Fruit fly (Drosophila melanogaster) whole organism, embryonic: ENCODE data around the gene Pss.

Experiments used
- Awh ChIP-seq: fragments of 200-800 bp; sonication (Bioruptor generic); IDR thresholded peaks from 2 replicates; pipeline ENCODE4, ENCODE4 v1.3.6; 2022; ENCODE audit warnings: missing biosample characterization, missing genetic modification characterization
- Bdp1 ChIP-seq: fragments of 200-800 bp; sonication (Bioruptor generic); optimal IDR thresholded peaks from 3 replicates; lab custom pipeline; 2016; ENCODE audit warnings: missing biosample characterization, missing genetic modification characterization
- CG10321 ChIP-seq: fragments of 200-800 bp; sonication (Bioruptor generic); IDR thresholded peaks from 2 replicates; pipeline ENCODE4 v1.3.6; 2022; ENCODE audit warnings: missing biosample characterization, missing genetic modification characterization
- CG10366 ChIP-seq: fragments of 200-800 bp; sonication (Bioruptor generic); IDR thresholded peaks from 2 replicates; pipeline ENCODE4 v1.3.6; 2022; ENCODE audit warnings: missing biosample characterization, missing genetic modification characterization
- CG12155 ChIP-seq: fragments of 200-800 bp; sonication (Bioruptor generic); optimal IDR thresholded peaks from 3 replicates; lab custom pipeline; 2016; ENCODE audit warnings: missing biosample characterization, missing genetic modification characterization
- CG12391 ChIP-seq: fragments of 200-800 bp; sonication (Bioruptor generic); optimal IDR thresholded peaks from 3 replicates; lab custom pipeline; 2018; ENCODE audit warnings: missing biosample characterization, mild to moderate bottlenecking, missing genetic modification characterization, moderate library complexity
- CG12659 ChIP-seq: fragments of 200-800 bp; sonication (Bioruptor generic); optimal IDR thresholded peaks from 3 replicates; lab custom pipeline; 2017; ENCODE audit warnings: mild to moderate bottlenecking, missing biosample characterization, missing genetic modification reagents, missing genetic modification characterization
- CG13624 ChIP-seq: fragments of 200-800 bp; sonication (Bioruptor generic); optimal IDR thresholded peaks from 2 replicates; lab custom pipeline; 2016; ENCODE audit warnings: missing biosample characterization, missing genetic modification characterization
- CG14014 ChIP-seq: fragments of 200-800 bp; sonication (Bioruptor generic); IDR thresholded peaks from 2 replicates; pipeline ENCODE4 v1.3.6; 2022; ENCODE audit warnings: missing biosample characterization, missing genetic modification characterization
- CG15269 ChIP-seq: fragments of 200-800 bp; sonication (Bioruptor generic); optimal IDR thresholded peaks from 2 replicates; lab custom pipeline; 2018; ENCODE audit warnings: missing biosample characterization, mild to moderate bottlenecking, missing genetic modification characterization, moderate library complexity
- CG18599 ChIP-seq: fragments of 200-800 bp; sonication (Bioruptor generic); optimal IDR thresholded peaks from 3 replicates; lab custom pipeline; 2017; ENCODE audit warnings: missing biosample characterization, missing genetic modification characterization, mild to moderate bottlenecking, moderate library complexity, missing genetic modification reagents
- CG2202 ChIP-seq: fragments of 200-800 bp; sonication (Bioruptor generic); optimal IDR thresholded peaks from 2 replicates; lab custom pipeline; 2018; ENCODE audit warnings: missing biosample characterization, mild to moderate bottlenecking, missing genetic modification characterization
- CG2712 ChIP-seq: fragments of 200-800 bp; optimal IDR thresholded peaks from 3 replicates; lab custom pipeline; 2019; ENCODE audit warnings: missing biosample characterization, mild to moderate bottlenecking, missing genetic modification characterization, moderate library complexity
- CG32532 ChIP-seq: fragments of 200-800 bp; sonication (Bioruptor generic); IDR thresholded peaks from 2 replicates; pipeline ENCODE4 v1.3.6; 2022; ENCODE audit warnings: missing biosample characterization, missing genetic modification characterization
- CG32772 ChIP-seq: fragments of 200-800 bp; sonication (Bioruptor generic); IDR thresholded peaks from 2 replicates; pipeline ENCODE4 v1.3.6; 2022; ENCODE audit warnings: missing biosample characterization, missing genetic modification characterization
- CG34422 ChIP-seq: fragments of 200-800 bp; sonication (Bioruptor generic); IDR thresholded peaks from 3 replicates; pipeline ENCODE4 v1.3.6; 2022; ENCODE audit warnings: missing biosample characterization, missing genetic modification characterization
- CG4404 ChIP-seq: fragments of 200-800 bp; sonication (Bioruptor generic); IDR thresholded peaks from 2 replicates; pipeline ENCODE4 v1.3.6; 2022; ENCODE audit warnings: missing biosample characterization, missing genetic modification characterization
- CG9817 ChIP-seq: fragments of 200-800 bp; sonication (Bioruptor generic); optimal IDR thresholded peaks from 2 replicates; lab custom pipeline; 2018; ENCODE audit warnings: missing biosample characterization, mild to moderate bottlenecking, missing genetic modification characterization, moderate library complexity
- Dp ChIP-seq: fragments of 200-800 bp; sonication (Bioruptor generic); optimal IDR thresholded peaks from 2 replicates; lab custom pipeline; 2018; ENCODE audit warnings: missing biosample characterization, mild to moderate bottlenecking, missing genetic modification characterization, moderate library complexity
- Drgx ChIP-seq: fragments of 200-800 bp; sonication (Bioruptor generic); IDR thresholded peaks from 2 replicates; pipeline ENCODE4 v1.3.6; 2022; ENCODE audit warnings: missing biosample characterization, missing genetic modification characterization
- E2f1 ChIP-seq: fragments of 200-800 bp; sonication (Bioruptor generic); IDR thresholded peaks from 2 replicates; pipeline ENCODE4 v1.3.6; 2022; ENCODE audit warnings: missing biosample characterization, missing genetic modification characterization
- GATAe ChIP-seq: fragments of 200-800 bp; sonication (Bioruptor generic); conservative IDR thresholded peaks from 2 replicates; pipeline ENCODE4 v1.3.6; 2022; ENCODE audit warnings: missing biosample characterization, missing genetic modification characterization
- HLH3B ChIP-seq: fragments of 200-800 bp; sonication (Bioruptor generic); IDR thresholded peaks from 2 replicates; pipeline ENCODE4 v1.3.6; 2022; ENCODE audit warnings: missing biosample characterization, missing genetic modification characterization
- HmgZ ChIP-seq: fragments of 200-800 bp; sonication (Bioruptor generic); optimal IDR thresholded peaks from 2 replicates; lab custom pipeline; 2018; ENCODE audit warnings: missing biosample characterization, mild to moderate bottlenecking, missing genetic modification characterization
- Lhr ChIP-seq: fragments of 200-800 bp; sonication (Bioruptor generic); optimal IDR thresholded peaks from 3 replicates; lab custom pipeline; 2017; ENCODE audit warnings: mild to moderate bottlenecking, missing biosample characterization, missing genetic modification reagents, missing genetic modification characterization
- Max ChIP-seq: fragments of 200-800 bp; sonication (Bioruptor generic); optimal IDR thresholded peaks from 2 replicates; lab custom pipeline; 2016; ENCODE audit warnings: missing biosample characterization, mild to moderate bottlenecking, missing genetic modification characterization
- Mrtf ChIP-seq: fragments of 200-800 bp; sonication (Bioruptor generic); IDR thresholded peaks from 3 replicates; pipeline ENCODE4 v1.3.6; 2022; ENCODE audit warnings: missing biosample characterization, missing genetic modification characterization
- NfI ChIP-seq: fragments of 200-800 bp; sonication (Bioruptor generic); optimal IDR thresholded peaks from 3 replicates; lab custom pipeline; 2018; ENCODE audit warnings: missing biosample characterization, mild to moderate bottlenecking, missing genetic modification characterization, moderate library complexity
- Rfx ChIP-seq: fragments of 200-800 bp; sonication (Bioruptor generic); IDR thresholded peaks from 2 replicates; pipeline ENCODE4 v1.3.6; 2022; ENCODE audit warnings: missing biosample characterization, missing genetic modification characterization
- Usf ChIP-seq: fragments of 200-800 bp; sonication (Bioruptor generic); optimal IDR thresholded peaks from 2 replicates; lab custom pipeline; 2017; ENCODE audit warnings: missing genotype, missing biosample characterization, missing genetic modification characterization
- aop ChIP-seq: fragments of 200-800 bp; sonication (Bioruptor generic); IDR thresholded peaks from 2 replicates; pipeline ENCODE4 v1.3.6; 2022; ENCODE audit warnings: missing biosample characterization, missing genetic modification characterization
- chm ChIP-seq: fragments of 200-800 bp; sonication (Bioruptor generic); IDR thresholded peaks from 2 replicates; pipeline ENCODE4 v1.3.6; 2022; ENCODE audit warnings: missing biosample characterization, missing genetic modification characterization
- croc ChIP-seq: fragments of 200-800 bp; sonication (Bioruptor generic); conservative IDR thresholded peaks from 3 replicates; pipeline ENCODE4 v1.3.6; 2022; ENCODE audit warnings: missing biosample characterization, missing genetic modification characterization
- exex ChIP-seq: fragments of 200-800 bp; sonication (Bioruptor generic); optimal IDR thresholded peaks from 4 replicates; lab custom pipeline; 2018; ENCODE audit warnings: missing biosample characterization, mild to moderate bottlenecking, missing genetic modification characterization, moderate library complexity
- fd3F ChIP-seq: fragments of 200-800 bp; sonication (Bioruptor generic); optimal IDR thresholded peaks from 2 replicates; lab custom pipeline; 2018; ENCODE audit warnings: missing biosample characterization, mild to moderate bottlenecking, missing genetic modification characterization, moderate library complexity
- gem ChIP-seq: fragments of 200-800 bp; sonication (Bioruptor generic); optimal IDR thresholded peaks from 2 replicates; lab custom pipeline; 2019; ENCODE audit warnings: missing biosample characterization, mild to moderate bottlenecking, missing genetic modification characterization, moderate library complexity
- gsb-n ChIP-seq: fragments of 200-800 bp; sonication (Bioruptor generic); optimal IDR thresholded peaks from 3 replicates; lab custom pipeline; 2018; ENCODE audit warnings: missing biosample characterization, mild to moderate bottlenecking, missing genetic modification characterization
- lbe ChIP-seq: fragments of 200-800 bp; sonication (Bioruptor generic); optimal IDR thresholded peaks from 2 replicates; lab custom pipeline; 2016; ENCODE audit warnings: missing biosample characterization, mild to moderate bottlenecking, missing genetic modification characterization
- lov ChIP-seq, 2 experiments: fragments of 200-800 bp in 1 of 2; fragments of >200 bp in 1 of 2; sonication (Bioruptor generic) in 1 of 2; IDR thresholded peaks in 1 of 2; optimal IDR thresholded peaks in 1 of 2; 2 replicates in 1 of 2; 3 replicates in 1 of 2; pipeline versions ENCODE4 v1.3.6 to Lab custom; 2017 to 2022; ENCODE audit warnings: missing biosample characterization in 1 of 2, missing genetic modification characterization in 1 of 2
- oc ChIP-seq: fragments of 200-800 bp; sonication (Bioruptor generic); optimal IDR thresholded peaks from 2 replicates; lab custom pipeline; 2018; ENCODE audit warnings: missing biosample characterization, mild to moderate bottlenecking, missing genetic modification characterization, moderate library complexity
- pan ChIP-seq, 4 experiments: fragments of >200 bp in 3 of 4; fragments of 200-800 bp in 1 of 4; sonication (Bioruptor generic) in 1 of 4; optimal IDR thresholded peaks in 3 of 4; IDR thresholded peaks in 1 of 4; 2 replicates each; pipeline versions ENCODE4 v1.3.6 to Lab custom; 2017 to 2022; ENCODE audit warnings: missing biosample characterization in 2 of 4, missing genetic modification characterization in 2 of 4, mixed read lengths in 1 of 4
- prd ChIP-seq, 3 experiments: fragments of >200 bp in 2 of 3; fragments of 200-800 bp in 1 of 3; sonication (Bioruptor generic) in 1 of 3; optimal IDR thresholded peaks in 2 of 3; IDR thresholded peaks in 1 of 3; 2 replicates in 2 of 3; 3 replicates in 1 of 3; pipeline versions ENCODE4 v1.3.6 to Lab custom; 2017 to 2022; ENCODE audit warnings: missing biosample characterization in 1 of 3, missing genetic modification characterization in 1 of 3
- sd ChIP-seq: fragments of 200-800 bp; sonication (Bioruptor generic); optimal IDR thresholded peaks from 3 replicates; lab custom pipeline; 2018; ENCODE audit warnings: missing biosample characterization, mild to moderate bottlenecking, missing genetic modification characterization, moderate library complexity
- sqz ChIP-seq: fragments of 200-800 bp; sonication (Bioruptor generic); optimal IDR thresholded peaks from 3 replicates; lab custom pipeline; 2018; ENCODE audit warnings: missing biosample characterization, mild to moderate bottlenecking, missing genetic modification characterization
- twi ChIP-seq: fragments of 200-800 bp; optimal IDR thresholded peaks from 2 replicates; lab custom pipeline; 2019; ENCODE audit warnings: missing biosample characterization, mild to moderate bottlenecking, missing genetic modification characterization, moderate library complexity
- usp ChIP-seq: fragments of >200 bp; optimal IDR thresholded peaks from 2 replicates; lab custom pipeline; 2017; ENCODE audit warnings: missing biosample characterization, missing genetic modification characterization
- zen ChIP-seq: fragments of 200-800 bp; sonication (Bioruptor generic); optimal IDR thresholded peaks from 3 replicates; lab custom pipeline; 2018; ENCODE audit warnings: missing biosample characterization, mild to moderate bottlenecking, missing genetic modification characterization, moderate library complexity

Pss gene

dm6 chr3L:20473021-20473799, 52.8 kb downstream of the Pss start, which contains the start of the genes CG32428 and CG5969 (continued):
- TF ChIP-seq CG15269 (tag; lab: Kevin White, UChicago) (peak; percentile 70), Lhr (GFP tag; lab: Kevin White, UChicago) (peak; percentile 21), Usf (GFP tag; lab: Kevin White, UChicago) (peak; percentile 55), aop (GFP tag; lab: Robert Waterston, UW) (no peak), pan (optimal IDR thresholded peaks at IDR 0.05; lab: Kevin White, UChicago) (no peak), pan (GFP tag; optimal IDR thresholded peaks at IDR 0.05 in 1 of 2, IDR thresholded peaks at IDR 0.05 in 1 of 2) (peak in 1 of 2 experiments; percentile 77), gsb-n (tag; lab: Kevin White, UChicago) (peak; percentile 42), zen (tag; lab: Kevin White, UChicago) (peak; percentile 8), croc (0 out of 3 replicates have a peak, but pooled peaks have one; percentile 21), Drgx (GFP tag; lab: Robert Waterston, UW) (peak; percentile 84), lbe (GFP tag; lab: Kevin White, UChicago) (peak; percentile 54), Dp (GFP tag; lab: Kevin White, UChicago) (peak; percentile 57), fd3F (GFP tag; lab: Kevin White, UChicago) (peak; percentile 58), Max (peak; percentile 45), CG4404 (GFP tag; lab: Robert Waterston, UW) (peak; percentile 12; the same call in 1 of the 2 replicates), CG2202 (no peak), CG10321 (GFP tag; lab: Robert Waterston, UW) (0 out of 2 replicates have a peak, but pooled peaks have one; percentile 7), sd (tag; lab: Kevin White, UChicago) (peak; percentile 69), HmgZ (tag; lab: Kevin White, UChicago) (peak; percentile 20), Mrtf (GFP tag; lab: Robert Waterston, UW) (no peak; the same call in 2 of the 3 replicates), E2f1 (GFP tag; lab: Robert Waterston, UW) (peak; percentile 60; the same call in 1 of the 2 replicates), oc (tag; lab: Kevin White, UChicago) (peak; percentile 13), CG18599 (peak; percentile 77), CG9817 (tag; lab: Kevin White, UChicago) (peak; percentile 70), CG12391 (tag; lab: Kevin White, UChicago) (peak; percentile 79), CG34422 (GFP tag; lab: Robert Waterston, UW) (no peak), CG10366 (GFP tag; lab: Robert Waterston, UW) (peak; percentile 61), Awh (GFP tag; lab: Robert Waterston, UW) (no peak), HLH3B (GFP tag; lab: Robert Waterston, UW) (no peak), CG32772 (GFP tag; lab: Robert Waterston, UW) (peak; percentile 49; the same call in 1 of the 2 replicates), sqz (GFP tag; lab: Kevin White, UChicago) (peak; percentile 15), CG12155 (GFP tag; lab: Kevin White, UChicago) (peak; percentile 28), twi (tag; lab: Kevin White, UChicago) (peak; percentile 14), CG2712 (peak; percentile 69), CG14014 (peak; percentile 71), CG12659 (GFP tag; lab: Kevin White, UChicago) (peak; percentile 72), CG32532 (GFP tag; lab: Robert Waterston, UW) (peak; percentile 84), usp (no peak), GATAe (GFP tag; lab: Robert Waterston, UW) (peak; percentile 9; the same call in 1 of the 2 replicates), exex (tag; lab: Kevin White, UChicago) (peak; percentile 8), NfI (GFP tag; lab: Kevin White, UChicago) (peak; percentile 67), CG13624 (GFP tag; lab: Kevin White, UChicago) (peak; percentile 31), prd (optimal IDR thresholded peaks at IDR 0.05; lab: Kevin White, UChicago) (no peak), prd (GFP tag; IDR thresholded peaks at IDR 0.05; lab: Robert Waterston, UW) (peak; percentile 65), Rfx (peak; percentile 81), lov (optimal IDR thresholded peaks at IDR 0.05; lab: Kevin White, UChicago) (no peak), lov (GFP tag; IDR thresholded peaks at IDR 0.05; lab: Robert Waterston, UW) (no peak), gem (tag; lab: Kevin White, UChicago) (peak; percentile 80), chm (GFP tag; lab: Robert Waterston, UW) (peak; percentile 46; the same call in 1 of the 2 replicates), Bdp1 (GFP tag; lab: Kevin White, UChicago) (no peak)
